Fruit fly (Drosophila melanogaster) whole organism, wandering third instar larva: ENCODE measurements around the gene CG12951.
A peak's percentile ranks its signal among the peaks of the same experiment; 100 is the strongest.

Experiments used
- CrebA ChIP-seq: fragments of 200-800 bp; sonication (Bioruptor generic); optimal IDR thresholded peaks from 2 replicates; lab custom pipeline; 2016; ENCODE audit warnings: missing biosample characterization, mild to moderate bottlenecking, missing genetic modification characterization, borderline replicate concordance
- Dif ChIP-seq: fragments of 200-275, 200-300 bp; sonication (Bioruptor generic); optimal IDR thresholded peaks from 2 replicates; lab custom pipeline; 2018; ENCODE audit warnings: missing biosample characterization, missing genetic modification characterization; ENCODE audit not compliant: partially characterized antibody
- br ChIP-seq: fragments of 200-800 bp; sonication (Bioruptor generic); optimal IDR thresholded peaks from 2 replicates; lab custom pipeline; 2016; ENCODE audit warnings: missing biosample characterization, missing genetic modification characterization
- h ChIP-seq: fragments of 200-800 bp; sonication (Bioruptor generic); optimal IDR thresholded peaks from 3 replicates; lab custom pipeline; 2016; ENCODE audit warnings: missing biosample characterization, mild to moderate bottlenecking, missing genetic modification characterization
- jim ChIP-seq: fragments of 175-275, 200-325 bp; sonication (Bioruptor generic); optimal IDR thresholded peaks from 2 replicates; lab custom pipeline; 2016; ENCODE audit warnings: missing biosample characterization, mild to moderate bottlenecking, missing genetic modification characterization
- sage ChIP-seq: fragments of 200-800 bp; sonication (Bioruptor generic); optimal IDR thresholded peaks from 2 replicates; lab custom pipeline; 2016; ENCODE audit warnings: missing biosample characterization, mild to moderate bottlenecking, missing genetic modification characterization
- sv ChIP-seq: fragments of 200-800 bp; sonication (Bioruptor generic); optimal IDR thresholded peaks from 3 replicates; lab custom pipeline; 2016; ENCODE audit warnings: missing biosample characterization, missing genetic modification characterization

dm6 chr3R:9349267-9349820, 19.2 kb upstream of the CG12951 start:
- TF ChIP-seq sage (GFP tag; lab: Kevin White, UChicago) (no peak), jim (no peak), sv (GFP tag; lab: Kevin White, UChicago) (no peak), br (GFP tag; lab: Kevin White, UChicago) (peak; percentile 57), Dif (no peak), CrebA (GFP tag; lab: Kevin White, UChicago) (no peak), h (GFP tag; lab: Kevin White, UChicago) (peak; percentile 57)
